Fruit fly (Drosophila melanogaster) whole organism, embryonic: ENCODE measurements around the gene CG34398.

Experiments used
- Atf6 ChIP-seq: fragments of 200-800 bp; sonication (Bioruptor generic); IDR thresholded peaks from 2 replicates; pipeline ENCODE4 v1.3.6; 2022; ENCODE audit warnings: missing biosample characterization, missing genetic modification characterization
- BtbVII ChIP-seq: fragments of 200-800 bp; sonication (Bioruptor generic); optimal IDR thresholded peaks from 3 replicates; lab custom pipeline; 2017; ENCODE audit warnings: missing biosample characterization, mild to moderate bottlenecking, missing genetic modification characterization
- CG10147 ChIP-seq: fragments of 200-800 bp; sonication (Bioruptor generic); optimal IDR thresholded peaks from 2 replicates; lab custom pipeline; 2019; ENCODE audit warnings: missing biosample characterization, mild to moderate bottlenecking, missing genetic modification characterization, moderate library complexity
- CG10431 ChIP-seq: fragments of 200-800 bp; sonication (Bioruptor generic); optimal IDR thresholded peaks from 3 replicates; lab custom pipeline; 2018; ENCODE audit warnings: missing biosample characterization, mild to moderate bottlenecking, missing genetic modification characterization
- CG10654 ChIP-seq: fragments of 200-800 bp; sonication (Bioruptor generic); optimal IDR thresholded peaks from 2 replicates; lab custom pipeline; 2016; ENCODE audit warnings: missing biosample characterization, missing genetic modification characterization
- CG12299 ChIP-seq: fragments of 200-800 bp; sonication (Bioruptor generic); optimal IDR thresholded peaks from 2 replicates; lab custom pipeline; 2018; ENCODE audit warnings: missing biosample characterization, mild to moderate bottlenecking, missing genetic modification characterization
- CG12659 ChIP-seq: fragments of 200-800 bp; sonication (Bioruptor generic); optimal IDR thresholded peaks from 3 replicates; lab custom pipeline; 2017; ENCODE audit warnings: mild to moderate bottlenecking, missing biosample characterization, missing genetic modification reagents, missing genetic modification characterization
- CG13624 ChIP-seq: fragments of 200-800 bp; sonication (Bioruptor generic); optimal IDR thresholded peaks from 2 replicates; lab custom pipeline; 2016; ENCODE audit warnings: missing biosample characterization, missing genetic modification characterization
- CG13894 ChIP-seq: fragments of 200-800 bp; sonication (Bioruptor generic); optimal IDR thresholded peaks from 3 replicates; lab custom pipeline; 2018; ENCODE audit warnings: missing biosample characterization, mild to moderate bottlenecking, missing genetic modification characterization, moderate library complexity
- CG1529 ChIP-seq: fragments of 200-800 bp; sonication (Bioruptor generic); optimal IDR thresholded peaks from 3 replicates; lab custom pipeline; 2018; ENCODE audit warnings: missing biosample characterization, missing genetic modification characterization
- CG17361 ChIP-seq: fragments of 200-800 bp; sonication (Bioruptor generic); IDR thresholded peaks from 3 replicates; pipeline ENCODE4 v1.3.6; 2022; ENCODE audit warnings: missing biosample characterization, missing genetic modification characterization
- CG30020 ChIP-seq: fragments of 200-800 bp; optimal IDR thresholded peaks from 2 replicates; lab custom pipeline; 2019; ENCODE audit warnings: missing biosample characterization, mild to moderate bottlenecking, missing genetic modification characterization, moderate library complexity
- CG30403 ChIP-seq: fragments of 200-800 bp; sonication (Bioruptor generic); optimal IDR thresholded peaks from 3 replicates; lab custom pipeline; 2016; ENCODE audit warnings: missing biosample characterization, missing genetic modification characterization
- CG32532 ChIP-seq: fragments of 200-800 bp; sonication (Bioruptor generic); IDR thresholded peaks from 2 replicates; pipeline ENCODE4 v1.3.6; 2022; ENCODE audit warnings: missing biosample characterization, missing genetic modification characterization
- CG6689 ChIP-seq: fragments of 200-800 bp; sonication (Bioruptor generic); IDR thresholded peaks from 2 replicates; pipeline ENCODE4 v1.3.6; 2022; ENCODE audit warnings: missing biosample characterization, missing genetic modification characterization
- CG6854 ChIP-seq: fragments of 200-800 bp; sonication (Bioruptor generic); optimal IDR thresholded peaks from 3 replicates; lab custom pipeline; 2017; ENCODE audit warnings: missing biosample characterization, mild to moderate bottlenecking, missing genetic modification characterization
- CG7786 ChIP-seq: fragments of 200-800 bp; sonication (Bioruptor generic); optimal IDR thresholded peaks from 2 replicates; lab custom pipeline; 2016; ENCODE audit warnings: missing biosample characterization, missing genetic modification characterization
- CG8089 ChIP-seq: fragments of 200-800 bp; sonication (Bioruptor generic); optimal IDR thresholded peaks from 3 replicates; lab custom pipeline; 2016; ENCODE audit warnings: missing biosample characterization, missing genetic modification characterization
- CG8281 ChIP-seq: fragments of 200-800 bp; sonication (Bioruptor generic); optimal IDR thresholded peaks from 2 replicates; lab custom pipeline; 2018; ENCODE audit warnings: missing biosample characterization, mild to moderate bottlenecking, missing genetic modification characterization, moderate library complexity
- CG9876 ChIP-seq: fragments of 200-800 bp; sonication (Bioruptor generic); optimal IDR thresholded peaks from 2 replicates; lab custom pipeline; 2016; ENCODE audit warnings: missing biosample characterization, missing genetic modification characterization
- D19B ChIP-seq: fragments of 200-800 bp; sonication (Bioruptor generic); optimal IDR thresholded peaks from 2 replicates; lab custom pipeline; 2017; ENCODE audit warnings: missing biosample characterization, mild to moderate bottlenecking, missing genetic modification characterization
- Dll ChIP-seq: fragments of 200-800 bp; sonication (Bioruptor generic); IDR thresholded peaks from 4 replicates; pipeline ENCODE4 v1.3.6; 2022; ENCODE audit warnings: missing biosample characterization, missing genetic modification characterization; ENCODE audit not compliant: partially characterized antibody
- Doc2 ChIP-seq: fragments of 200-800 bp; sonication (Bioruptor generic); IDR thresholded peaks from 2 replicates; pipeline ENCODE4 v1.3.6; 2022; ENCODE audit warnings: missing biosample characterization, missing genetic modification characterization
- E2f1 ChIP-seq: fragments of 200-800 bp; sonication (Bioruptor generic); IDR thresholded peaks from 2 replicates; pipeline ENCODE4 v1.3.6; 2022; ENCODE audit warnings: missing biosample characterization, missing genetic modification characterization
- E2f2 ChIP-seq: fragments of 200-800 bp; sonication (Bioruptor generic); IDR thresholded peaks from 2 replicates; pipeline ENCODE4 v1.3.6; 2022; ENCODE audit warnings: missing biosample characterization, missing genetic modification characterization
- Eip74EF ChIP-seq, 2 experiments: fragments of 200-800 bp in 1 of 2; fragments of >200 bp in 1 of 2; sonication (Bioruptor generic) in 1 of 2; optimal IDR thresholded peaks; 2 replicates each; lab custom pipeline; 2017 to 2019; ENCODE audit warnings: missing biosample characterization in 2 of 2, missing genetic modification characterization in 2 of 2, mild to moderate bottlenecking in 1 of 2, moderate library complexity in 1 of 2
- Hmr ChIP-seq: fragments of 200-800 bp; sonication (Bioruptor generic); optimal IDR thresholded peaks from 3 replicates; lab custom pipeline; 2017; ENCODE audit warnings: mild to moderate bottlenecking, missing biosample characterization, missing genetic modification reagents, missing genetic modification characterization
- Neu2 ChIP-seq: fragments of 200-800 bp; sonication (Bioruptor generic); optimal IDR thresholded peaks from 3 replicates; lab custom pipeline; 2016; ENCODE audit warnings: missing biosample characterization, missing genetic modification characterization, borderline replicate concordance
- Nf-YB ChIP-seq: fragments of 200-800 bp; sonication (Bioruptor generic); optimal IDR thresholded peaks from 3 replicates; lab custom pipeline; 2019; ENCODE audit warnings: missing biosample characterization, mild to moderate bottlenecking, missing genetic modification characterization, moderate library complexity
- NfI ChIP-seq: fragments of 200-800 bp; sonication (Bioruptor generic); optimal IDR thresholded peaks from 3 replicates; lab custom pipeline; 2018; ENCODE audit warnings: missing biosample characterization, mild to moderate bottlenecking, missing genetic modification characterization, moderate library complexity
- PHDP ChIP-seq: fragments of 200-800 bp; sonication (Bioruptor generic); optimal IDR thresholded peaks from 3 replicates; lab custom pipeline; 2018; ENCODE audit warnings: missing biosample characterization, mild to moderate bottlenecking, missing genetic modification characterization, moderate library complexity
- Ptx1 ChIP-seq: fragments of 200-800 bp; sonication (Bioruptor generic); IDR thresholded peaks from 2 replicates; pipeline ENCODE4 v1.3.6; 2022; ENCODE audit warnings: missing biosample characterization, missing genetic modification characterization
- Xbp1 ChIP-seq: fragments of 200-800 bp; sonication (Bioruptor generic); optimal IDR thresholded peaks from 3 replicates; lab custom pipeline; 2016; ENCODE audit warnings: missing biosample characterization, mild to moderate bottlenecking, missing genetic modification characterization
- bowl ChIP-seq: fragments of 200-800 bp; sonication (Bioruptor generic); IDR thresholded peaks from 2 replicates; pipeline ENCODE4 v1.3.6; 2022; ENCODE audit warnings: missing biosample characterization, missing genetic modification characterization
- ci ChIP-seq: fragments of 200-800 bp; sonication (Bioruptor generic); IDR thresholded peaks from 3 replicates; pipeline ENCODE4 v1.3.6; 2022; ENCODE audit warnings: missing biosample characterization, missing genetic modification characterization
- ems ChIP-seq: fragments of 200-800 bp; sonication (Bioruptor generic); optimal IDR thresholded peaks from 3 replicates; lab custom pipeline; 2016; ENCODE audit warnings: missing biosample characterization, missing genetic modification characterization
- fd64A ChIP-seq: fragments of 200-800 bp; sonication (Bioruptor generic); optimal IDR thresholded peaks from 3 replicates; lab custom pipeline; 2018; ENCODE audit warnings: missing biosample characterization, mild to moderate bottlenecking, missing genetic modification characterization
- fd96Cb ChIP-seq: fragments of 200-800 bp; sonication (Bioruptor generic); optimal IDR thresholded peaks from 2 replicates; lab custom pipeline; 2018; ENCODE audit warnings: missing biosample characterization, mild to moderate bottlenecking, missing genetic modification characterization, moderate library complexity
- kni ChIP-seq: fragments of 200-800 bp; sonication (Bioruptor generic); optimal IDR thresholded peaks from 3 replicates; lab custom pipeline; 2017; ENCODE audit warnings: mild to moderate bottlenecking, missing biosample characterization, missing genetic modification reagents, missing genetic modification characterization
- maf-S ChIP-seq: fragments of 200-800 bp; sonication (Bioruptor generic); optimal IDR thresholded peaks from 2 replicates; lab custom pipeline; 2016; ENCODE audit warnings: missing biosample characterization, missing genetic modification characterization
- pan ChIP-seq, 4 experiments: fragments of >200 bp in 3 of 4; fragments of 200-800 bp in 1 of 4; sonication (Bioruptor generic) in 1 of 4; optimal IDR thresholded peaks in 3 of 4; IDR thresholded peaks in 1 of 4; 2 replicates each; pipeline versions ENCODE4 v1.3.6 to Lab custom; 2017 to 2022; ENCODE audit warnings: missing biosample characterization in 2 of 4, missing genetic modification characterization in 2 of 4, mixed read lengths in 1 of 4
- pho ChIP-seq: fragments of 200-800 bp; sonication (Bioruptor generic); optimal IDR thresholded peaks from 2 replicates; lab custom pipeline; 2016; ENCODE audit warnings: missing biosample characterization, missing genetic modification characterization
- sd ChIP-seq: fragments of 200-800 bp; sonication (Bioruptor generic); optimal IDR thresholded peaks from 3 replicates; lab custom pipeline; 2018; ENCODE audit warnings: missing biosample characterization, mild to moderate bottlenecking, missing genetic modification characterization, moderate library complexity
- seq ChIP-seq: fragments of 200-800 bp; sonication (Bioruptor generic); IDR thresholded peaks from 2 replicates; pipeline ENCODE4 v1.3.6; 2022; ENCODE audit warnings: missing biosample characterization, missing genetic modification characterization
- slou ChIP-seq: fragments of 200-800 bp; sonication (Bioruptor generic); optimal IDR thresholded peaks from 3 replicates; lab custom pipeline; 2016; ENCODE audit warnings: missing biosample characterization, missing genetic modification characterization
- sob ChIP-seq: fragments of 200-800 bp; sonication (Bioruptor generic); IDR thresholded peaks from 2 replicates; pipeline ENCODE4 v1.3.6; 2022; ENCODE audit warnings: missing biosample characterization, missing genetic modification characterization
- ttk ChIP-seq: fragments of 200-800 bp; sonication (Bioruptor generic); IDR thresholded peaks from 2 replicates; pipeline ENCODE4 v2.1.2; 2022; ENCODE audit warnings: missing biosample characterization, missing genetic modification characterization
- zfh2 ChIP-seq: fragments of 200-800 bp; sonication (Bioruptor generic); optimal IDR thresholded peaks from 2 replicates; lab custom pipeline; 2016; ENCODE audit warnings: missing biosample characterization, missing genetic modification characterization

Gene CG34398

dm6 chr2L:8982584-8983302, 84.2 kb downstream of the CG34398 start (continued):
- TF ChIP-seq CG8089 (GFP tag; lab: Kevin White, UChicago), result peak; percentile 13
- no peak for TF ChIP-seq Doc2 (GFP tag; lab: Robert Waterston, UW)
- peak; percentile 11 for TF ChIP-seq CG7786 (GFP tag; lab: Kevin White, UChicago)
- peak; percentile 47; the same call in 1 of the 2 replicates for TF ChIP-seq sob (GFP tag; lab: Robert Waterston, UW)
- peak; percentile 21 for TF ChIP-seq zfh2 (GFP tag; lab: Kevin White, UChicago)
- TF ChIP-seq seq, result peak; percentile 32; the same call in 1 of the 2 replicates
- no peak for TF ChIP-seq CG1529 (GFP tag; lab: Kevin White, UChicago)
- no peak for TF ChIP-seq fd64A
- TF ChIP-seq CG13624, result peak; percentile 76
- peak; percentile 50; the same call in 1 of the 2 replicates for TF ChIP-seq CG32532 (GFP tag; lab: Robert Waterston, UW)
- TF ChIP-seq Eip74EF (GFP tag; optimal IDR thresholded peaks at IDR 0.05; lab: Kevin White, UChicago), result peak in 1 of 2 experiments; percentile 59
- TF ChIP-seq ci, result peak; percentile 62; the same call in 1 of the 3 replicates
- peak; percentile 54; the same call in 1 of the 2 replicates for TF ChIP-seq E2f2 (GFP tag; lab: Robert Waterston, UW)
- TF ChIP-seq D19B (GFP tag; lab: Kevin White, UChicago), result no peak
- TF ChIP-seq Xbp1 (GFP tag; lab: Kevin White, UChicago), result peak; percentile 51
- peak; percentile 44 for TF ChIP-seq maf-S
- TF ChIP-seq Neu2 (GFP tag; lab: Kevin White, UChicago), result no peak
- peak; percentile 14 for TF ChIP-seq pho (GFP tag; lab: Kevin White, UChicago)
- TF ChIP-seq CG6689 (GFP tag; lab: Robert Waterston, UW), result no peak; the same call in 1 of the 2 replicates
- no peak for TF ChIP-seq slou
- peak; percentile 30 for TF ChIP-seq CG6854 (GFP tag; lab: Kevin White, UChicago)
- peak; percentile 63; the same call in 2 of the 3 replicates for TF ChIP-seq CG17361 (GFP tag; lab: Robert Waterston, UW)
- no peak for TF ChIP-seq bowl (GFP tag; lab: Robert Waterston, UW)
- TF ChIP-seq PHDP (tag; lab: Kevin White, UChicago), result peak; percentile 62
- peak; percentile 40 for TF ChIP-seq BtbVII (GFP tag; lab: Kevin White, UChicago)
- peak; percentile 11 for TF ChIP-seq Nf-YB (GFP tag; lab: Kevin White, UChicago)
- TF ChIP-seq CG9876, result no peak
- TF ChIP-seq kni (GFP tag; lab: Kevin White, UChicago), result no peak
- peak; percentile 50 for TF ChIP-seq CG10147 (GFP tag; lab: Kevin White, UChicago)
- peak; percentile 61 for TF ChIP-seq CG30403 (GFP tag; lab: Kevin White, UChicago)
- TF ChIP-seq sd (tag; lab: Kevin White, UChicago), result peak; percentile 52
- peak; percentile 27 for TF ChIP-seq NfI (GFP tag; lab: Kevin White, UChicago)
- peak; percentile 40 for TF ChIP-seq CG12299 (tag; lab: Kevin White, UChicago)
- peak; percentile 33; the same call in 1 of the 2 replicates for TF ChIP-seq ttk (GFP tag; lab: Robert Waterston, UW)
- peak; percentile 21 for TF ChIP-seq ems (GFP tag; lab: Kevin White, UChicago)
- TF ChIP-seq CG10654 (GFP tag; lab: Kevin White, UChicago), result peak; percentile 4
- TF ChIP-seq E2f1 (GFP tag; lab: Robert Waterston, UW), result 0 out of 2 replicates have a peak, but pooled peaks have one; percentile 35
- TF ChIP-seq CG13894 (tag; lab: Kevin White, UChicago), result no peak
- TF ChIP-seq CG10431, result no peak
- peak; percentile 57; the same call in 1 of the 2 replicates for TF ChIP-seq Atf6
- peak; percentile 62 for TF ChIP-seq Ptx1 (GFP tag; lab: Robert Waterston, UW)
- TF ChIP-seq CG30020 (tag; lab: Kevin White, UChicago), result no peak
- peak; percentile 41 for TF ChIP-seq fd96Cb (tag; lab: Kevin White, UChicago)
- TF ChIP-seq CG12659 (GFP tag; lab: Kevin White, UChicago), result peak; percentile 44
- TF ChIP-seq pan (optimal IDR thresholded peaks at IDR 0.05; lab: Kevin White, UChicago), result no peak
- peak in 1 of 2 experiments; percentile 60 for TF ChIP-seq pan (GFP tag; optimal IDR thresholded peaks at IDR 0.05 in 1 of 2, IDR thresholded peaks at IDR 0.05 in 1 of 2)
- TF ChIP-seq CG8281 (tag; lab: Kevin White, UChicago), result peak; percentile 44
- no peak for TF ChIP-seq Dll (GFP tag; lab: Robert Waterston, UW)
- peak; percentile 49 for TF ChIP-seq Hmr (GFP tag; lab: Kevin White, UChicago)
